Fruit fly (Drosophila melanogaster): ENCODE measurements around the gene CG14610.

dm6 chr3R:7112977-7113376, 31.1 kb downstream of the CG14610 start:
- TF ChIP-seq psq (optimal IDR thresholded peaks at IDR 0.05) (no peak), insv (optimal IDR thresholded peaks at IDR 0.05) (no peak), Sin3A (optimal IDR thresholded peaks at IDR 0.05) (no peak), h (optimal IDR thresholded peaks at IDR 0.05) (no peak)

All from Kc167 (cell line).